Fruit fly (Drosophila melanogaster): ENCODE data around the gene Cap-D2.

Cap-D2 gene

DNA sequence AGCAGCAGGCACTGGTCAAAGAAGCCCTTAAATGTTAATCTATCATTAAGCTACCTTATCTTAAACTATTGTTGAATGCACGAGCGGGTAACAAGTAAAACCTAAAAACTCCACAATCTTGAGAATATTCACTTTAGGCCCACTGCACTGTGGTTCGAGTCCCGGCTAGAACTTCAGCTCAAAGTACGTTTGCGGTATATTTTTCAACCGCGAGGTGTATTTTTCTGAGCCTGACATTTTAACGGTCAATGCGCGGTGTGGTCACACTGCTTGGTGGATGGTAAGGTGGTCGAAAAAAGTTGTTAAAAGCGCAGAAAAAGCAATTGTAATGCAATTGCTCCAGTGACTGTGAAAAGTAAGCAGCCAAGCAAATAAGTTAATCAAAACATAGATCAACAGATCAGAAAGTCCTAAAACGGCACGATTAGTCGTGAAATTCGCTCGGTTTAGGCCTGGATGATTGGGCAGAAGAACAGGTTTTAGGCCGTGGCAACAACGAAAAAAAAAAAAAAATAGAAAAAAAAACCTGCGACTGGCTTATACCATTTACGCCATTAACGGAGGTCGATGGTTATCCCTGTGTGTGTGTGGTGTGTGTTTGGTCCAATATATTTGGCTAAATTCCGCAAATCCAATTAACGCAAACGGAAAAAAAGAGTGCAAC, 50.3 kb downstream of the Cap-D2 start, which contains the start of gene Kul (continued):
- TF ChIP-seq Sox14 (GFP tag; optimal IDR thresholded peaks at IDR 0.05) (peak; percentile 27), Ets96B (tag; optimal IDR thresholded peaks at IDR 0.05) (no peak), CG1621 (tag; optimal IDR thresholded peaks at IDR 0.05) (peak; percentile 69), CG9139 (GFP tag; optimal IDR thresholded peaks at IDR 0.05) (peak; percentile 78), lz (GFP tag; optimal IDR thresholded peaks at IDR 0.05) (peak; percentile 27), CG3032 (tag; optimal IDR thresholded peaks at IDR 0.05) (peak; percentile 55), spab (GFP tag; optimal IDR thresholded peaks at IDR 0.05) (peak; percentile 33), Eip93F (GFP tag; optimal IDR thresholded peaks at IDR 0.05) (no peak)

DNA sequence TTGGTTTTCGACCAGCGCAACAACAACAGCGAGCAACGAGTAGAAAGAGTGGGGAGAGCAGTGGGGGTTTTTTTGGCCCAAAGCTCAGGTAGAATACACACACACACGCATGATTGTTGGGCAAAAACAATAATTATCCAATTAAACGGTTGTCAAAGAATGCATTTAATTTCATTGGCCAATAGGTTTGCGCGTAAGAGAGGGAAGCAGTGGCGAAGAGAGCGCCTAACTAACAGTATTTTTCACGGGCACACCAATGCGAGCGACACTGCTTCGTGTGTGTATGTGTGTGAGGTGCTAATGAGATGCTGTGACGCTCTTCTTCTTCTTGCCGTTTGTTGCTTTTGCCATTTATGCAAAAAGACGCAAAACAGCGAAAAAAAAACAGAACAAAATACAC, 50.8 kb downstream of the Cap-D2 start:
- TF ChIP-seq spab (GFP tag; optimal IDR thresholded peaks at IDR 0.05), result no peak
- no peak for TF ChIP-seq CG31627 (GFP tag; optimal IDR thresholded peaks at IDR 0.05)
- peak; percentile 24; the same call in 2 of the 3 replicates for TF ChIP-seq CG6163 (GFP tag; IDR thresholded peaks at IDR 0.05)
- no peak for TF ChIP-seq CG6792 (GFP tag; optimal IDR thresholded peaks at IDR 0.05)
